Fruit fly (Drosophila melanogaster) whole organism, wandering third instar larva: ENCODE measurements around the gene CG31548.

Experiments
- Abd-B ChIP-seq: fragments of >200 bp; optimal IDR thresholded peaks from 2 replicates; lab custom pipeline; 2017; ENCODE audit warnings: missing biosample characterization, missing genetic modification characterization
- CG32264 ChIP-seq: fragments of 200-800 bp; sonication (Bioruptor generic); optimal IDR thresholded peaks from 2 replicates; lab custom pipeline; 2016; ENCODE audit warnings: missing biosample characterization, missing genetic modification characterization
- CG9705 ChIP-seq: fragments of 200-800 bp; sonication (Bioruptor generic); optimal IDR thresholded peaks from 2 replicates; lab custom pipeline; 2018; ENCODE audit warnings: missing biosample characterization, mild to moderate bottlenecking, missing genetic modification characterization
- CrebA ChIP-seq: fragments of 200-800 bp; sonication (Bioruptor generic); optimal IDR thresholded peaks from 2 replicates; lab custom pipeline; 2016; ENCODE audit warnings: missing biosample characterization, mild to moderate bottlenecking, missing genetic modification characterization, borderline replicate concordance
- Dfd ChIP-seq: fragments of >200 bp; optimal IDR thresholded peaks from 2 replicates; lab custom pipeline; 2017; ENCODE audit warnings: missing biosample characterization, missing genetic modification characterization
- Dif ChIP-seq: fragments of 200-275, 200-300 bp; sonication (Bioruptor generic); optimal IDR thresholded peaks from 2 replicates; lab custom pipeline; 2018; ENCODE audit warnings: missing biosample characterization, missing genetic modification characterization; ENCODE audit not compliant: partially characterized antibody
- GATAd ChIP-seq: sonication (Bioruptor generic); optimal IDR thresholded peaks from 2 replicates; lab custom pipeline; 2016; ENCODE audit warnings: missing biosample characterization, missing genetic modification characterization
- HLH106 ChIP-seq: fragments of 200-800 bp; optimal IDR thresholded peaks from 3 replicates; lab custom pipeline; 2019; ENCODE audit warnings: missing biosample characterization, mild to moderate bottlenecking, missing genetic modification characterization, moderate library complexity
- Hnf4 ChIP-seq: fragments of 200-800 bp; sonication (Bioruptor generic); optimal IDR thresholded peaks from 2 replicates; lab custom pipeline; 2016; ENCODE audit warnings: missing biosample characterization, mild to moderate bottlenecking, missing genetic modification characterization
- Hr78 ChIP-seq: fragments of >200 bp; optimal IDR thresholded peaks from 2 replicates; lab custom pipeline; 2017; ENCODE audit warnings: missing biosample characterization, missing genetic modification characterization
- Hr83 ChIP-seq: fragments of 200-300 bp; sonication (Bioruptor generic); optimal IDR thresholded peaks from 2 replicates; lab custom pipeline; 2016; ENCODE audit warnings: missing biosample characterization, mild to moderate bottlenecking, missing genetic modification characterization, moderate library complexity; ENCODE audit not compliant: poor library complexity, severe bottlenecking
- Jra ChIP-seq: sonication (Bioruptor generic); optimal IDR thresholded peaks from 2 replicates; lab custom pipeline; 2016; ENCODE audit warnings: missing biosample characterization, missing genetic modification characterization
- Mio ChIP-seq: sonication (Bioruptor generic); optimal IDR thresholded peaks from 2 replicates; lab custom pipeline; 2016; ENCODE audit warnings: missing biosample characterization, missing genetic modification characterization
- Myc ChIP-seq: fragments of >200 bp; optimal IDR thresholded peaks from 2 replicates; lab custom pipeline; 2017
- N ChIP-seq: fragments of >200 bp; optimal IDR thresholded peaks from 2 replicates; lab custom pipeline; 2018; ENCODE audit warnings: missing biosample characterization, missing external identifiers, missing genetic modification characterization
- OdsH ChIP-seq: fragments of 200-800 bp; sonication (Bioruptor generic); optimal IDR thresholded peaks from 2 replicates; lab custom pipeline; 2016; ENCODE audit warnings: missing biosample characterization, mild to moderate bottlenecking, missing genetic modification characterization
- Rel ChIP-seq, 2 experiments: fragments of 200-800 bp; sonication (Bioruptor generic) in 1 of 2; optimal IDR thresholded peaks; 2 replicates in 1 of 2; 3 replicates in 1 of 2; lab custom pipeline; 2016 to 2019; ENCODE audit warnings: mild to moderate bottlenecking in 2 of 2, missing biosample characterization in 2 of 2, missing genetic modification characterization in 2 of 2, moderate library complexity in 1 of 2
- Sp1 ChIP-seq: fragments of 200-800 bp; sonication (Bioruptor generic); optimal IDR thresholded peaks from 3 replicates; lab custom pipeline; 2019; ENCODE audit warnings: missing biosample characterization, mild to moderate bottlenecking, missing genetic modification characterization, moderate library complexity
- Vsx2 ChIP-seq: fragments of 200-300, 225-300 bp; sonication (Bioruptor generic); optimal IDR thresholded peaks from 2 replicates; lab custom pipeline; 2018; ENCODE audit warnings: missing biosample characterization, missing genetic modification characterization; ENCODE audit not compliant: partially characterized antibody
- br ChIP-seq: fragments of 200-800 bp; sonication (Bioruptor generic); optimal IDR thresholded peaks from 2 replicates; lab custom pipeline; 2016; ENCODE audit warnings: missing biosample characterization, missing genetic modification characterization
- brk ChIP-seq: fragments of 200-800 bp; sonication (Bioruptor generic); optimal IDR thresholded peaks from 2 replicates; lab custom pipeline; 2016; ENCODE audit warnings: missing biosample characterization, mild to moderate bottlenecking, missing genetic modification characterization
- dl ChIP-seq, 2 experiments: fragments of 175-275, 200-275 bp in 1 of 2; fragments of 200-275 bp in 1 of 2; sonication (Bioruptor generic); optimal IDR thresholded peaks; lab custom pipeline; 2018; ENCODE audit warnings: mild to moderate bottlenecking in 2 of 2, missing biosample characterization in 2 of 2, missing genetic modification characterization in 2 of 2, moderate library complexity in 2 of 2; ENCODE audit not compliant: partially characterized antibody in 2 of 2, insufficient read depth in 1 of 2
- dmrt93B ChIP-seq: fragments of 200-800 bp; sonication (Bioruptor generic); optimal IDR thresholded peaks from 2 replicates; lab custom pipeline; 2018; ENCODE audit warnings: missing biosample characterization, mild to moderate bottlenecking, missing genetic modification characterization
- dsf ChIP-seq: sonication (Bioruptor generic); optimal IDR thresholded peaks from 2 replicates; lab custom pipeline; 2016; ENCODE audit warnings: missing biosample characterization, missing genetic modification characterization, borderline replicate concordance
- ey ChIP-seq: fragments of 200-800 bp; sonication (Bioruptor generic); optimal IDR thresholded peaks from 2 replicates; lab custom pipeline; 2016; ENCODE audit warnings: missing biosample characterization, missing genetic modification characterization
- foxo ChIP-seq, 2 experiments: fragments of 200-800 bp; sonication (Bioruptor generic); optimal IDR thresholded peaks; 2 replicates in 1 of 2; 3 replicates in 1 of 2; lab custom pipeline; 2016 to 2017; ENCODE audit warnings: missing biosample characterization in 2 of 2, missing genetic modification characterization in 2 of 2
- fru ChIP-seq: fragments of 200-800 bp; sonication (Bioruptor generic); optimal IDR thresholded peaks from 3 replicates; lab custom pipeline; 2016; ENCODE audit warnings: missing biosample characterization, mild to moderate bottlenecking, missing genetic modification characterization
- h ChIP-seq: fragments of 200-800 bp; sonication (Bioruptor generic); optimal IDR thresholded peaks from 3 replicates; lab custom pipeline; 2016; ENCODE audit warnings: missing biosample characterization, mild to moderate bottlenecking, missing genetic modification characterization
- jim ChIP-seq: fragments of 175-275, 200-325 bp; sonication (Bioruptor generic); optimal IDR thresholded peaks from 2 replicates; lab custom pipeline; 2016; ENCODE audit warnings: missing biosample characterization, mild to moderate bottlenecking, missing genetic modification characterization
- lola ChIP-seq: fragments of >200 bp; optimal IDR thresholded peaks from 2 replicates; lab custom pipeline; 2017; ENCODE audit warnings: missing biosample characterization, missing genetic modification characterization
- pan ChIP-seq: fragments of >200 bp; optimal IDR thresholded peaks from 2 replicates; lab custom pipeline; 2017
- psq ChIP-seq: fragments of 200-800 bp; sonication (Bioruptor generic); optimal IDR thresholded peaks from 3 replicates; lab custom pipeline; 2017; ENCODE audit warnings: missing biosample characterization, mild to moderate bottlenecking, missing genetic modification characterization, moderate library complexity
- rgr ChIP-seq: fragments of 200-800 bp; sonication (Bioruptor generic); optimal IDR thresholded peaks from 3 replicates; lab custom pipeline; 2016; ENCODE audit warnings: missing biosample characterization, mild to moderate bottlenecking, missing genetic modification characterization
- sage ChIP-seq: fragments of 200-800 bp; sonication (Bioruptor generic); optimal IDR thresholded peaks from 2 replicates; lab custom pipeline; 2016; ENCODE audit warnings: missing biosample characterization, mild to moderate bottlenecking, missing genetic modification characterization
- sv ChIP-seq: fragments of 200-800 bp; sonication (Bioruptor generic); optimal IDR thresholded peaks from 3 replicates; lab custom pipeline; 2016; ENCODE audit warnings: missing biosample characterization, missing genetic modification characterization
- tai ChIP-seq: sonication (Bioruptor generic); optimal IDR thresholded peaks from 2 replicates; lab custom pipeline; 2016; ENCODE audit warnings: missing biosample characterization, missing genetic modification characterization
- usp ChIP-seq: fragments of >200 bp; optimal IDR thresholded peaks from 2 replicates; lab custom pipeline; 2017; ENCODE audit warnings: missing biosample characterization, missing genetic modification characterization
- woc ChIP-seq: sonication (Bioruptor generic); optimal IDR thresholded peaks from 2 replicates; lab custom pipeline; 2016; ENCODE audit warnings: missing biosample characterization, mild to moderate bottlenecking, missing genetic modification characterization

Gene CG31548

dm6 chr3R:5648569-5649476 is 12.2 kb upstream of the CG31548 start, which contains the start of the genes MTA1-like and Sec23:
Gene MTA1-like (minus strand): TSS chr3R:5648738.
Gene Sec23 (plus strand): TSS chr3R:5649065.
- TF ChIP-seq Dif (GFP tag; lab: Kevin White, UChicago) (no peak), h (GFP tag; lab: Kevin White, UChicago) (peak; percentile 48), Mio (no peak), sv (peak; percentile 33), CrebA (GFP tag; lab: Kevin White, UChicago) (no peak), HLH106 (peak; percentile 72), Jra (GFP tag; lab: Kevin White, UChicago) (peak; percentile 19), Dfd (GFP tag; lab: Kevin White, UChicago) (no peak), rgr (GFP tag; lab: Kevin White, UChicago) (peak; percentile 70), GATAd (GFP tag; lab: Kevin White, UChicago) (no peak), Rel (GFP tag; optimal IDR thresholded peaks at IDR 0.05; lab: Kevin White, UChicago) (peak; percentile 71), Rel (tag; optimal IDR thresholded peaks at IDR 0.05; lab: Kevin White, UChicago) (peak; percentile 9), ey (peak; percentile 52), dmrt93B (peak; percentile 54), jim (GFP tag; lab: Kevin White, UChicago) (no peak), sage (peak; percentile 35), dl (GFP tag; optimal IDR thresholded peaks at IDR 0.05; lab: Kevin White, UChicago; ENCODE audit: insufficient read depth in 1 of 2, partially characterized antibody in 2 of 2) (no peak), woc (GFP tag; lab: Kevin White, UChicago) (peak; percentile 66), Hr78 (GFP tag; lab: Kevin White, UChicago) (no peak), Sp1 (GFP tag; lab: Kevin White, UChicago) (peak; percentile 54), OdsH (GFP tag; lab: Kevin White, UChicago) (peak; percentile 24), CG32264 (no peak), Myc (peak; percentile 0), lola (GFP tag; lab: Kevin White, UChicago) (no peak), Hnf4 (GFP tag; lab: Kevin White, UChicago) (peak; percentile 76), pan (lab: Kevin White, UChicago) (no peak), tai (GFP tag; lab: Kevin White, UChicago) (no peak), CG9705 (GFP tag; lab: Kevin White, UChicago) (peak; percentile 33), foxo (GFP tag; optimal IDR thresholded peaks at IDR 0.05; lab: Kevin White, UChicago) (peak in 1 of 2 experiments; percentile 74), Hr83 (GFP tag; lab: Kevin White, UChicago) (peak; percentile 5), usp (GFP tag; lab: Kevin White, UChicago) (no peak), Vsx2 (GFP tag; lab: Kevin White, UChicago) (no peak), fru (peak; percentile 36), brk (peak; percentile 39), dsf (GFP tag; lab: Kevin White, UChicago) (peak; percentile 48), psq (peak; percentile 63), br (GFP tag; lab: Kevin White, UChicago) (peak; percentile 26), Abd-B (GFP tag; lab: Kevin White, UChicago) (no peak), N (GFP tag; lab: Kevin White, UChicago) (no peak)
